Fruit fly (Drosophila melanogaster): ENCODE data around the gene Ptip.

Ptip gene

DNA sequence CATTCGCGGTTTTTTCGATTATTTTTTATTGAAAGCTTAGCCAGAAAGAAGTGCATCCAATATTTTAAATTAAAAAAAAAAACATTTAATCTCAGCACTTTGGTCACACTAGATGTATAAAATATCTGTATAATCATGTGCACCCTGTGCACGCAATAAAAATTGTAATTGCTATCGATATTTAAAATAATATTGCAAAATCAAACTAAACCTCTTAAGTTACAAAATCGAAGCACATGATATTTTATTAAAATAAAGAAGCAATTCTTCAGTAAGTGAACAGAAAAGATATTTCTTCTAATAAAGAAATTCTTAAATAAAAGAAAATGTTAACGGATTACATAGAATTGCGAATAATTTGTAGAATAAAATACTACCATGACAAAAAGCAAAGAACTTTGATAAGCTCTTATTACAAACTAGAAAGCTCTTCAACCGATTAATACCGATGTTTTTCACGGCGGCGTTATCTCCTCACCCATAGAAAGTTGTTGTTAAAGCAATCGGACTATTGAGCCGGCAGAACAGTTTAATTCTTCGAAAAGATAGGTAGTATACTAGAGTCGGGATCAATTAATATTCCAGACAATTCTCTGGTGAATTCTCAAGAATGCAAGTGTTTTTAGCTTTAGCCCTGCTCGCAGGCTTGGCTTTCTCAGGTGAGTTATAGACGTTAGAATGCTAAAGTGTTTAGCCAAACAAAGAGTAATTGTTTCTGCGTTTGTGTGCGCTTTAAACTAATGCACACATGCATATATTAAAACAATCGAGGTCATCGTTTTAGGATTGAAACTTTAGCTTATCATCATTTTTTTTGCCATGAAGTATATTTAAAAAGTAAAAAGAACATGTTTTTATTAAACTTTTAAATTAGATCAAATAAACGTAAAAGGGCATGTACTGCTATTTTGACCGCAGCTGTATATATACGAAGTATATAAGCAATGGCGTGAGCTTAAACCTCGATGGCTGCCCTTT lies 34.9 kb downstream of the Ptip start, which contains the start of gene CtsK1 (continued):
- peak; percentile 40; the same call in 2 of the 3 replicates for TF ChIP-seq CG14860 (GFP tag; IDR thresholded peaks at IDR 0.05; ENCODE audit: partially characterized antibody)
- no peak for TF ChIP-seq pum (GFP tag; optimal IDR thresholded peaks at IDR 0.05)
- TF ChIP-seq CG6813 (GFP tag; optimal IDR thresholded peaks at IDR 0.05) = peak; percentile 1
- peak; percentile 73; the same call in 1 of the 3 replicates for TF ChIP-seq zen2 (GFP tag; IDR thresholded peaks at IDR 0.05; ENCODE audit: partially characterized antibody)
- TF ChIP-seq ind (GFP tag; optimal IDR thresholded peaks at IDR 0.05) = peak; percentile 2
- 0 out of 2 replicates have a peak, but pooled peaks have one; percentile 13 for TF ChIP-seq lmd (GFP tag; IDR thresholded peaks at IDR 0.05)
- TF ChIP-seq CG10462 (GFP tag; optimal IDR thresholded peaks at IDR 0.05) = no peak
- TF ChIP-seq crc (GFP tag; optimal IDR thresholded peaks at IDR 0.05) = no peak
- TF ChIP-seq CG15601 (tag; optimal IDR thresholded peaks at IDR 0.05) = peak; percentile 23
- TF ChIP-seq lov (optimal IDR thresholded peaks at IDR 0.05) = no peak
- no peak for TF ChIP-seq lov (GFP tag; IDR thresholded peaks at IDR 0.05)
- TF ChIP-seq zfh2 (GFP tag; optimal IDR thresholded peaks at IDR 0.05) = no peak
- no peak for TF ChIP-seq ERR (GFP tag; optimal IDR thresholded peaks at IDR 0.05)
- TF ChIP-seq rib (GFP tag; IDR thresholded peaks at IDR 0.05) = no peak
- TF ChIP-seq CG4730 (GFP tag; IDR thresholded peaks at IDR 0.05) = no peak
- peak; percentile 9 for TF ChIP-seq CoRest (tag; optimal IDR thresholded peaks at IDR 0.05)
- no peak for TF ChIP-seq CG1233 (GFP tag; optimal IDR thresholded peaks at IDR 0.05)
- TF ChIP-seq CG7839 (tag; optimal IDR thresholded peaks at IDR 0.05) = peak; percentile 44
- peak; percentile 33 for TF ChIP-seq CG17829 (tag; optimal IDR thresholded peaks at IDR 0.05)
- no peak for TF ChIP-seq CG7372 (GFP tag; IDR thresholded peaks at IDR 0.05)
- TF ChIP-seq en (GFP tag; optimal IDR thresholded peaks at IDR 0.05) = no peak
- TF ChIP-seq Pdp1 (GFP tag; optimal IDR thresholded peaks at IDR 0.05) = peak in 1 of 2 experiments; percentile 3
- TF ChIP-seq Kr (GFP tag; optimal IDR thresholded peaks at IDR 0.05) = no peak
- no peak for TF ChIP-seq CG3163 (GFP tag; optimal IDR thresholded peaks at IDR 0.05)
- TF ChIP-seq CG6254 (GFP tag; optimal IDR thresholded peaks at IDR 0.05) = peak; percentile 99
- TF ChIP-seq Mes4 (GFP tag; optimal IDR thresholded peaks at IDR 0.05) = no peak
- TF ChIP-seq CG14441 (GFP tag; IDR thresholded peaks at IDR 0.05) = peak; percentile 50; the same call in 1 of the 2 replicates
- no peak for TF ChIP-seq fd102C (GFP tag; optimal IDR thresholded peaks at IDR 0.05)
- no peak for TF ChIP-seq trem (tag; optimal IDR thresholded peaks at IDR 0.05)
- no peak for TF ChIP-seq gt (GFP tag; IDR thresholded peaks at IDR 0.05)
- TF ChIP-seq Dip2 (GFP tag; IDR thresholded peaks at IDR 0.05) = no peak
- TF ChIP-seq CG3726 (GFP tag; IDR thresholded peaks at IDR 0.05) = no peak
- TF ChIP-seq gro (GFP tag; optimal IDR thresholded peaks at IDR 0.05) = no peak
- no peak for TF ChIP-seq CG7928 (GFP tag; optimal IDR thresholded peaks at IDR 0.05)
- TF ChIP-seq kni (GFP tag; optimal IDR thresholded peaks at IDR 0.05) = no peak
- peak; percentile 22 for TF ChIP-seq unpg (GFP tag; optimal IDR thresholded peaks at IDR 0.05)
- no peak for TF ChIP-seq croc (GFP tag; conservative IDR thresholded peaks at IDR 0.05)
- TF ChIP-seq br (optimal IDR thresholded peaks at IDR 0.05) = no peak
- TF ChIP-seq CG1792 (GFP tag; optimal IDR thresholded peaks at IDR 0.05) = no peak
- TF ChIP-seq gfzf (GFP tag; optimal IDR thresholded peaks at IDR 0.05) = peak; percentile 53
- peak; percentile 47 for TF ChIP-seq gem (tag; optimal IDR thresholded peaks at IDR 0.05)
- no peak for TF ChIP-seq TFAM (GFP tag; optimal IDR thresholded peaks at IDR 0.05)
- peak; percentile 15 for TF ChIP-seq cg (GFP tag; optimal IDR thresholded peaks at IDR 0.05)
- no peak for TF ChIP-seq CG1647 (GFP tag; optimal IDR thresholded peaks at IDR 0.05)
- TF ChIP-seq lbe (GFP tag; optimal IDR thresholded peaks at IDR 0.05) = peak; percentile 23
- TF ChIP-seq tll (GFP tag; optimal IDR thresholded peaks at IDR 0.05) = no peak
- TF ChIP-seq CG16813 (GFP tag; IDR thresholded peaks at IDR 0.05; ENCODE audit: partially characterized antibody) = peak; percentile 48
- TF ChIP-seq CG14667 (GFP tag; IDR thresholded peaks at IDR 0.05) = no peak
- TF ChIP-seq CG9932 (GFP tag; IDR thresholded peaks at IDR 0.05) = no peak
